Worm (Caenorhabditis elegans) whole organism, midembryonic: ENCODE results near the gene C16B8.3.

Source experiments
- T22C8.4 ChIP-seq: fragments of 200-800 bp; sonication (Bioruptor generic); IDR thresholded peaks from 2 replicates; pipeline ENCODE4 v1.3.6; 2022; ENCODE audit warnings: missing genetic modification characterization, missing compliant biosample characterization
- cog-1 ChIP-seq: sonication (generic microtip); optimal IDR thresholded peaks from 2 replicates; lab custom pipeline; 2016; ENCODE audit warnings: missing genetic modification characterization, missing compliant biosample characterization
- flt-1 ChIP-seq: fragments of 200-800 bp; sonication (Bioruptor generic); IDR thresholded peaks from 2 replicates; pipeline ENCODE4 v1.3.6; 2022; ENCODE audit warnings: missing genetic modification characterization, missing compliant biosample characterization
- klf-2 ChIP-seq: fragments of 200-800 bp; sonication (Bioruptor generic); conservative IDR thresholded peaks from 2 replicates; pipeline ENCODE4 v1.3.6; 2022; ENCODE audit warnings: missing genetic modification reagents, missing genetic modification characterization, missing compliant biosample characterization
- ztf-23 ChIP-seq: fragments of 200-800 bp; sonication (Bioruptor generic); IDR thresholded peaks from 2 replicates; pipeline ENCODE4 v1.3.6; 2022; ENCODE audit warnings: missing genetic modification reagents, missing genetic modification characterization, missing compliant biosample characterization

DNA sequence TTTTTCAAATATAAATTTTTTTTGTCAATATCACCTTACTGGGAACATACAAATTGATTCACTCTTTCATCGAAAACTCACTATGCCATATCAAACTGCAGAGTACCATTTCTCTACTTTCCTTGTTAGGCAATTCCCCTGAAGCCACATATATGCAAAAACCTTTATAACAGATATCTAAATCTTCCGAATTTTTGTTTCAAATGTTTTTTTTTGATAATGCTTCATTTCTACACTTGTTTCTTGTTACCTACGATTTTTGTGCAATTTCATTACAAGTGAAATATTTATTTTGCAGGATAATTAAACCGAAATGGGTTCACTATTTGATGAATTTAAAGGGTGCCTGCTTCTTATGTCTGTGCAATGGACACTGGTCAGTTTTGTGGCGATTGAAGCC lies 48.3 kb downstream of the C16B8.3 start, which contains the start of gene T22B2.2:
- TF ChIP-seq flt-1 (GFP tag; lab: Robert Waterston, UW) (no peak), T22C8.4 (GFP tag; lab: Robert Waterston, UW) (no peak), cog-1 (tag; lab: Kevin White, UChicago) (no peak), klf-2 (GFP tag; lab: Robert Waterston, UW) (no peak), ztf-23 (GFP tag; lab: Robert Waterston, UW) (no peak)
